Worm (Caenorhabditis elegans) whole organism, dauer: ENCODE results near the gene C49C3.4.

ENCODE experiments used
- unc-62 ChIP-seq: sonication (generic microtip); optimal IDR thresholded peaks from 2 replicates; lab custom pipeline; 2017; ENCODE audit warnings: missing biosample characterization, missing genetic modification reagents, missing genetic modification characterization

Gene C49C3.4

ce11 chrIV:17320445-17320844 lies at the start of gene C49C3.4:
TSS of gene C49C3.4 (plus strand) at chrIV:17320795.
- TF ChIP-seq unc-62, result no peak

ce11 chrIV:17273602-17274110 lies 46.9 kb upstream of the C49C3.4 start, which contains the start of gene gln-5:
TSS of gene gln-5 (minus strand) at chrIV:17273652.
- no peak for TF ChIP-seq unc-62

- no peak for TF ChIP-seq unc-62
Observed at ce11 chrIV:17275281-17275680, 45.3 kb upstream of the C49C3.4 start, which contains the start of gene lhfp-4. TSS of gene lhfp-4 (plus strand) at chrIV:17275581.

ce11 chrIV:17276705-17277458 lies 43.7 kb upstream of the C49C3.4 start, which contains the start of gene clec-196:
TSS of gene clec-196 (plus strand) at chrIV:17276956.
- no peak for TF ChIP-seq unc-62

ce11 chrIV:17277459-17278173 lies 43.0 kb upstream of the C49C3.4 start:
- TF ChIP-seq unc-62, result no peak

- no peak for TF ChIP-seq unc-62
Observed at ce11 chrIV:17278363-17278762, 42.2 kb upstream of the C49C3.4 start.

- TF ChIP-seq unc-62, result no peak
Observed at ce11 chrIV:17278861-17279591, 41.6 kb upstream of the C49C3.4 start, which contains the start of gene hsp-1. TSS of gene hsp-1 (plus strand) at chrIV:17278959.

ce11 chrIV:17279592-17280440 lies 40.8 kb upstream of the C49C3.4 start:
- TF ChIP-seq unc-62, result no peak

- TF ChIP-seq unc-62, result no peak
Observed at ce11 chrIV:17280441-17280939, 40.1 kb upstream of the C49C3.4 start.

- TF ChIP-seq unc-62, result no peak
Observed at ce11 chrIV:17281060-17282021, 39.3 kb upstream of the C49C3.4 start.

ce11 chrIV:17284099-17284498 lies 36.5 kb upstream of the C49C3.4 start, which contains the start of gene nra-1:
TSS of gene nra-1 (minus strand) at chrIV:17284199.
- no peak for TF ChIP-seq unc-62

ce11 chrIV:17285263-17285662 lies 35.3 kb upstream of the C49C3.4 start:
- no peak for TF ChIP-seq unc-62

ce11 chrIV:17287908-17288675 lies 32.5 kb upstream of the C49C3.4 start, which contains the start of gene zipt-7.1:
TSS of gene zipt-7.1 (minus strand) at chrIV:17288139.
- no peak for TF ChIP-seq unc-62
